Fruit fly (Drosophila melanogaster) S2 (cell line): ENCODE results near the gene CG5758.

ENCODE experiments used
- CG8478 ChIP-seq: fragments of >200 bp; optimal IDR thresholded peaks from 2 replicates; lab custom pipeline; 2018
- CTCF ChIP-seq, 2 experiments: fragments of >200 bp; optimal IDR thresholded peaks; 2 replicates each; lab custom pipeline; 2018

Gene CG5758

DNA sequence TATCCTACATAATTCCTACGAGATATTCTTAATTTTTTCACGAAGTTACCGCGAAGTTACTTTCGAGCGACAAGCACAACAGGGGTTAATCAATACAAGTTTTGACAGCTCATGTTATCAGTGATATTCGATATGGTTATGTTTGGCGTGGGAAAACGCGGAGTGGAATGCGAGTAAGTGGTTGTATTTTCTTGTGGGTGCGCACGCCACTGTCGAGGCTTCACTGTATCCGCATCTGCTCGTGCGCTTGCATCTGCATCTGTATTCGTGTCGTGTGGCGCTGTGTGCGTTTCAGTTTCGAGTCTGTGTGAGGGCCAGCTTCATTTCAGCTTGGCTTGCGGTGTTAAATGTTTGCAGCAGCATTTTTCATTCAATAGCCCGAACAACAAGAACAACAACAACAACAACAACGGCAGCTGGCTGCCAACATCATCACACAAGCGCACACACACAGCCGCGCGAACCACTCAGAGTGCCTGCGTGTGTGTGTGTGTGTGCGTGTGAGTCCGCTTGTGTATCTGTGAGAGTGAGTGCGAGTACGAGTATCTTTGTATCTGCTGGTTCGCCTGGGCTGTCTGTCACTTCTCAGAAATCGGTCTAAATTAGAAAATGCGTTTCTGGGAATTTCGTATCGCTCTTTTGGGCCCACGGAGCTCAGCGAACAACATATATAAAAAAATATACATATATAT is 31.5 kb downstream of the CG5758 start:
- TF ChIP-seq CG8478 (lab: Kevin White, UChicago) (no peak), CTCF (optimal IDR thresholded peaks at IDR 0.05; lab: Kevin White, UChicago) (no peak)

DNA sequence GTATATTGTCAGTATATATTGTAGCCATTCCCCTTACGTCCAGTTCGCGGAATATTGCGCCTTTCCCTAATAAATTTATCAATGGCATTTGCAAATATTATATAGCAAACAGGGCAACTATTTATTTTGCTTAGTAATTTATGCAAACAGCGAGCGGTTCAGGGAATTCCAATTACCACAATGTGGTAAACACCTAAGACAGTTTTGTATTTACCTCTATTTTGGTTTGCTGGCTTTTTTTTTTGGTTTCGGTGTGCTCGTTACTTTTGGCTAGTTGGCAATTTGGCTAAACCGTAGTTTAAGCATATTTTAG is 32.0 kb downstream of the CG5758 start:
- no peak for TF ChIP-seq CG8478 (lab: Kevin White, UChicago)
- no peak for TF ChIP-seq CTCF (optimal IDR thresholded peaks at IDR 0.05; lab: Kevin White, UChicago)

dm6 chr2L:18152172-18152639 is 32.4 kb downstream of the CG5758 start, which contains the start of gene Socs36E:
Gene Socs36E (minus strand): TSS chr2L:18152417.
- TF ChIP-seq CG8478 (lab: Kevin White, UChicago) (no peak), CTCF (optimal IDR thresholded peaks at IDR 0.05; lab: Kevin White, UChicago) (peak; percentile 82 to 89)

- TF ChIP-seq CG8478 (lab: Kevin White, UChicago) (no peak), CTCF (optimal IDR thresholded peaks at IDR 0.05; lab: Kevin White, UChicago) (no peak)
These were observed 33.3 kb downstream of the CG5758 start, which contains the start of gene CG17681 for dm6 chr2L:18153068-18153467. Gene CG17681 (plus strand): TSS chr2L:18153123.

DNA sequence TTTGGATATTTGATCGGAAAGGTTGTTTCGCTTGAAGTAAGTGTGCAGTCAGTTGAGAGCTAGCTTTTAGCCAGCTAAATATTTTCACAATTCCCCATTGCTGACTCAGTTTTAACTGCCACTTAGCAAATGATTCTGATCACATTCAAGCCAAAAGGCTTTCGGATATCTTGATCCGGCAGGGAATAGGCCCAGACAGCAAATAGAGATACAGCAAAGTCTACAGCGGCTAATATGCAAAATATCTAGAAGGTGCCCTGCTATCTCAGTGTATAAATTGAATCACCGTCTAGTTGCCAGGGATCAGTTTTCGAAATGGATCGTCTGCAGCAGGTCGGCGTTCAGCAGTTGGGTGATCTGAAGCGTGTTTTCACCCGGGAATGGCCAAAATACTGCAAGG is 34.8 kb downstream of the CG5758 start, which contains the start of gene CG15155:
CG15155 (plus strand) TSS at position 301 of the 400 bp plus-strand sequence.
- no peak for TF ChIP-seq CG8478 (lab: Kevin White, UChicago)

DNA sequence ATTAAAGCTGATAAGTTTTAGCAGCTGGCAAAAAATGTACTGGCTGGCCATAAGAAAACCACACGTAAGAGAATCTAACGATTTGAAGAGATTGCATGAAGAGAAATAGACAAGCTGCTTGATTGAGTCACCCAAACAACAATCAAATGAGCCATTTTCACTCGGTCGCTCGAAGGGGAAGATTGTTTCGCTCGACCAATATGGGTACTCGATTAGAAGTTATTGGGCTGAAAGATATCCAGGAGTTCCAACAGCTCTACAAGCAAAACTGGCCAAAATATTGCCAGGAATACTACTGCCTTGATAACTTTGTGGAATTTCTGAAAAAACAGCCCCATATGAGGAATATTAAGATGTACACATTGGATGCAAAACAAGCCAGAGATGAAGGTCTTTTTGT is 36.1 kb downstream of the CG5758 start, which contains the start of gene CG5783:
CG5783 (plus strand) TSS at position 167 of the 400 bp plus-strand sequence.
- TF ChIP-seq CTCF (optimal IDR thresholded peaks at IDR 0.05; lab: Kevin White, UChicago) (no peak), CG8478 (lab: Kevin White, UChicago) (no peak)

- TF ChIP-seq CG8478 (lab: Kevin White, UChicago): no peak
- peak in 1 of 2 experiments; percentile 10 for TF ChIP-seq CTCF (optimal IDR thresholded peaks at IDR 0.05; lab: Kevin White, UChicago)
These were observed 38.8 kb downstream of the CG5758 start for dm6 chr2L:18158622-18159043.

- TF ChIP-seq CG8478 (lab: Kevin White, UChicago) (no peak), CTCF (optimal IDR thresholded peaks at IDR 0.05; lab: Kevin White, UChicago) (no peak)
These were observed 39.4 kb downstream of the CG5758 start, which contains the start of gene JMJD4 for dm6 chr2L:18159172-18159571. Gene JMJD4 (minus strand): TSS chr2L:18159272.
